Fruit fly (Drosophila melanogaster) whole organism, embryonic: ENCODE data around the gene tws.

Experiments
- ATbp ChIP-seq: fragments of 200-800 bp; sonication (Bioruptor generic); optimal IDR thresholded peaks from 2 replicates; lab custom pipeline; 2017; ENCODE audit warnings: missing biosample characterization, mild to moderate bottlenecking, missing genetic modification characterization, missing genetic modification reagents
- Adf1 ChIP-seq: fragments of 200-800 bp; sonication (Bioruptor generic); IDR thresholded peaks from 2 replicates; pipeline ENCODE4 v1.3.6; 2022; ENCODE audit warnings: missing biosample characterization, missing genetic modification characterization
- BEAF-32 ChIP-seq: fragments of 200-800 bp; sonication (Bioruptor generic); optimal IDR thresholded peaks from 3 replicates; lab custom pipeline; 2017; ENCODE audit warnings: missing biosample characterization, missing genetic modification characterization, mild to moderate bottlenecking, moderate library complexity, missing genetic modification reagents
- CG10209 ChIP-seq: fragments of 200-800 bp; sonication (Bioruptor generic); optimal IDR thresholded peaks from 3 replicates; lab custom pipeline; 2017; ENCODE audit warnings: missing biosample characterization, mild to moderate bottlenecking, missing genetic modification characterization, missing genetic modification reagents
- CG10366 ChIP-seq: fragments of 200-800 bp; sonication (Bioruptor generic); IDR thresholded peaks from 2 replicates; pipeline ENCODE4 v1.3.6; 2022; ENCODE audit warnings: missing biosample characterization, missing genetic modification characterization
- CG10565 ChIP-seq: fragments of 200-800 bp; sonication (Bioruptor generic); optimal IDR thresholded peaks from 3 replicates; lab custom pipeline; 2016; ENCODE audit warnings: missing biosample characterization, mild to moderate bottlenecking, missing genetic modification characterization
- CG12104 ChIP-seq: fragments of 200-800 bp; sonication (Bioruptor generic); optimal IDR thresholded peaks from 3 replicates; lab custom pipeline; 2016; ENCODE audit warnings: missing biosample characterization, missing genetic modification characterization
- CG12659 ChIP-seq: fragments of 200-800 bp; sonication (Bioruptor generic); optimal IDR thresholded peaks from 3 replicates; lab custom pipeline; 2017; ENCODE audit warnings: mild to moderate bottlenecking, missing biosample characterization, missing genetic modification reagents, missing genetic modification characterization
- CG13775 ChIP-seq: fragments of 200-800 bp; sonication (Bioruptor generic); optimal IDR thresholded peaks from 3 replicates; lab custom pipeline; 2017; ENCODE audit warnings: missing biosample characterization, mild to moderate bottlenecking, missing genetic modification characterization
- CG14441 ChIP-seq: fragments of 200-800 bp; sonication (Bioruptor generic); IDR thresholded peaks from 2 replicates; pipeline ENCODE4 v1.3.6; 2022; ENCODE audit warnings: missing biosample characterization, missing genetic modification characterization
- CG15011 ChIP-seq: fragments of 200-800 bp; sonication (Bioruptor generic); optimal IDR thresholded peaks from 3 replicates; lab custom pipeline; 2018; ENCODE audit warnings: missing biosample characterization, mild to moderate bottlenecking, missing genetic modification characterization
- CG15269 ChIP-seq: fragments of 200-800 bp; sonication (Bioruptor generic); optimal IDR thresholded peaks from 2 replicates; lab custom pipeline; 2018; ENCODE audit warnings: missing biosample characterization, mild to moderate bottlenecking, missing genetic modification characterization, moderate library complexity
- CG17361 ChIP-seq: fragments of 200-800 bp; sonication (Bioruptor generic); IDR thresholded peaks from 3 replicates; pipeline ENCODE4 v1.3.6; 2022; ENCODE audit warnings: missing biosample characterization, missing genetic modification characterization
- CG18764 ChIP-seq: fragments of 200-800 bp; sonication (Bioruptor generic); optimal IDR thresholded peaks from 3 replicates; lab custom pipeline; 2016; ENCODE audit warnings: missing biosample characterization, missing genetic modification characterization
- CG31224 ChIP-seq: fragments of 200-800 bp; sonication (Bioruptor generic); IDR thresholded peaks from 2 replicates; pipeline ENCODE4 v1.3.6; 2022; ENCODE audit warnings: missing biosample characterization, missing genetic modification characterization
- CG4424 ChIP-seq: fragments of 200-800 bp; sonication (Bioruptor generic); optimal IDR thresholded peaks from 3 replicates; lab custom pipeline; 2016; ENCODE audit warnings: missing biosample characterization, missing genetic modification characterization
- CG5180 ChIP-seq: fragments of 200-800 bp; sonication (Bioruptor generic); optimal IDR thresholded peaks from 3 replicates; lab custom pipeline; 2017; ENCODE audit warnings: missing biosample characterization, missing genetic modification characterization, mild to moderate bottlenecking, moderate library complexity, missing genetic modification reagents
- CG6813 ChIP-seq: fragments of 200-800 bp; sonication (Bioruptor generic); optimal IDR thresholded peaks from 2 replicates; lab custom pipeline; 2017; ENCODE audit warnings: missing biosample characterization, missing genetic modification characterization, mild to moderate bottlenecking, moderate library complexity, missing genetic modification reagents
- CG7839 ChIP-seq: fragments of 200-800 bp; sonication (Bioruptor generic); optimal IDR thresholded peaks from 3 replicates; lab custom pipeline; 2018; ENCODE audit warnings: missing biosample characterization, mild to moderate bottlenecking, missing genetic modification characterization, moderate library complexity
- CG9817 ChIP-seq: fragments of 200-800 bp; sonication (Bioruptor generic); optimal IDR thresholded peaks from 2 replicates; lab custom pipeline; 2018; ENCODE audit warnings: missing biosample characterization, mild to moderate bottlenecking, missing genetic modification characterization, moderate library complexity
- CG9876 ChIP-seq: fragments of 200-800 bp; sonication (Bioruptor generic); optimal IDR thresholded peaks from 2 replicates; lab custom pipeline; 2016; ENCODE audit warnings: missing biosample characterization, missing genetic modification characterization
- CG9932 ChIP-seq: fragments of 200-800 bp; sonication (Bioruptor generic); IDR thresholded peaks from 2 replicates; pipeline ENCODE4 v1.3.6; 2022; ENCODE audit warnings: missing biosample characterization, missing genetic modification characterization
- CoRest ChIP-seq: fragments of 200-800 bp; sonication (Bioruptor generic); optimal IDR thresholded peaks from 3 replicates; lab custom pipeline; 2018; ENCODE audit warnings: missing biosample characterization, mild to moderate bottlenecking, missing genetic modification characterization, moderate library complexity
- Dbx ChIP-seq: fragments of 200-800 bp; sonication (Bioruptor generic); IDR thresholded peaks from 3 replicates; pipeline ENCODE4 v1.3.6; 2022; ENCODE audit warnings: missing biosample characterization, missing genetic modification characterization
- Eip74EF ChIP-seq, 2 experiments: fragments of 200-800 bp in 1 of 2; fragments of >200 bp in 1 of 2; sonication (Bioruptor generic) in 1 of 2; optimal IDR thresholded peaks; 2 replicates each; lab custom pipeline; 2017 to 2019; ENCODE audit warnings: missing biosample characterization in 2 of 2, missing genetic modification characterization in 2 of 2, mild to moderate bottlenecking in 1 of 2, moderate library complexity in 1 of 2
- H2.0 ChIP-seq: fragments of 200-800 bp; sonication (Bioruptor generic); IDR thresholded peaks from 2 replicates; pipeline ENCODE4 v1.3.6; 2022; ENCODE audit warnings: missing biosample characterization, missing genetic modification characterization
- HHEX ChIP-seq: fragments of 200-800 bp; sonication (Bioruptor generic); optimal IDR thresholded peaks from 3 replicates; lab custom pipeline; 2017; ENCODE audit warnings: missing biosample characterization, mild to moderate bottlenecking, missing genetic modification characterization, missing genetic modification reagents
- HLH3B ChIP-seq: fragments of 200-800 bp; sonication (Bioruptor generic); IDR thresholded peaks from 2 replicates; pipeline ENCODE4 v1.3.6; 2022; ENCODE audit warnings: missing biosample characterization, missing genetic modification characterization
- Myb ChIP-seq: fragments of 200-800 bp; sonication (Bioruptor generic); optimal IDR thresholded peaks from 2 replicates; lab custom pipeline; 2016; ENCODE audit warnings: missing biosample characterization, missing genetic modification characterization
- Ravus ChIP-seq: fragments of 200-800 bp; sonication (Bioruptor generic); IDR thresholded peaks from 2 replicates; pipeline ENCODE4 v1.3.6; 2022; ENCODE audit warnings: missing biosample characterization, missing genetic modification characterization
- Xbp1 ChIP-seq: fragments of 200-800 bp; sonication (Bioruptor generic); optimal IDR thresholded peaks from 3 replicates; lab custom pipeline; 2016; ENCODE audit warnings: missing biosample characterization, mild to moderate bottlenecking, missing genetic modification characterization
- YL-1 ChIP-seq: fragments of 200-800 bp; sonication (Bioruptor generic); optimal IDR thresholded peaks from 3 replicates; lab custom pipeline; 2017; ENCODE audit warnings: missing biosample characterization, mild to moderate bottlenecking, missing genetic modification characterization
- az2 ChIP-seq: fragments of 200-800 bp; sonication (Bioruptor generic); optimal IDR thresholded peaks from 3 replicates; lab custom pipeline; 2016; ENCODE audit warnings: missing biosample characterization, missing genetic modification characterization
- bsh ChIP-seq, 2 experiments: fragments of 200-800 bp; sonication (Bioruptor generic); optimal IDR thresholded peaks; 2 replicates each; lab custom pipeline; 2017 to 2018; ENCODE audit warnings: mild to moderate bottlenecking in 2 of 2, missing biosample characterization in 2 of 2, missing genetic modification characterization in 2 of 2, moderate library complexity in 1 of 2
- cas ChIP-seq: fragments of 200-800 bp; sonication (Bioruptor generic); IDR thresholded peaks from 2 replicates; pipeline ENCODE4 v1.3.6; 2022; ENCODE audit warnings: missing biosample characterization, missing genetic modification characterization
- chn ChIP-seq: fragments of 200-800 bp; sonication (Bioruptor generic); optimal IDR thresholded peaks from 2 replicates; lab custom pipeline; 2016; ENCODE audit warnings: missing biosample characterization, missing genetic modification characterization
- cwo ChIP-seq: fragments of 200-800 bp; sonication (Bioruptor generic); optimal IDR thresholded peaks from 3 replicates; lab custom pipeline; 2017; ENCODE audit warnings: missing biosample characterization, missing genetic modification characterization, mild to moderate bottlenecking, moderate library complexity, missing genetic modification reagents
- fd96Cb ChIP-seq: fragments of 200-800 bp; sonication (Bioruptor generic); optimal IDR thresholded peaks from 2 replicates; lab custom pipeline; 2018; ENCODE audit warnings: missing biosample characterization, mild to moderate bottlenecking, missing genetic modification characterization, moderate library complexity
- grau ChIP-seq: fragments of 200-800 bp; optimal IDR thresholded peaks from 3 replicates; lab custom pipeline; 2019; ENCODE audit warnings: missing biosample characterization, mild to moderate bottlenecking, missing genetic modification characterization, moderate library complexity
- ken ChIP-seq: fragments of 200-800 bp; sonication (Bioruptor generic); IDR thresholded peaks from 3 replicates; pipeline ENCODE4 v1.3.6; 2022; ENCODE audit warnings: missing biosample characterization, missing genetic modification characterization
- mam ChIP-seq: fragments of 200-800 bp; sonication (Bioruptor generic); optimal IDR thresholded peaks from 3 replicates; lab custom pipeline; 2016; ENCODE audit warnings: missing biosample characterization, missing genetic modification characterization
- nerfin-2 ChIP-seq: fragments of 200-800 bp; sonication (Bioruptor generic); IDR thresholded peaks from 2 replicates; pipeline ENCODE4 v1.3.6; 2022; ENCODE audit warnings: missing biosample characterization, missing genetic modification characterization; ENCODE audit not compliant: partially characterized antibody
- scrt ChIP-seq: fragments of 200-800 bp; sonication (Bioruptor generic); optimal IDR thresholded peaks from 2 replicates; lab custom pipeline; 2018; ENCODE audit warnings: missing biosample characterization, mild to moderate bottlenecking, missing genetic modification characterization, moderate library complexity
- sens-2 ChIP-seq: fragments of 200-800 bp; sonication (Bioruptor generic); IDR thresholded peaks from 2 replicates; pipeline ENCODE4 v1.3.6; 2022; ENCODE audit warnings: missing biosample characterization, missing genetic modification characterization
- ssp ChIP-seq: fragments of 200-800 bp; sonication (Bioruptor generic); IDR thresholded peaks from 2 replicates; pipeline ENCODE4 v1.3.6; 2022; ENCODE audit warnings: missing biosample characterization, missing genetic modification characterization
- sug ChIP-seq: fragments of 200-800 bp; optimal IDR thresholded peaks from 2 replicates; lab custom pipeline; 2019; ENCODE audit warnings: missing biosample characterization, mild to moderate bottlenecking, missing genetic modification characterization, moderate library complexity
- toy ChIP-seq: fragments of 200-800 bp; sonication (Bioruptor generic); IDR thresholded peaks from 2 replicates; pipeline ENCODE4 v1.3.6; 2022; ENCODE audit warnings: missing biosample characterization, missing genetic modification characterization
- ttk ChIP-seq: fragments of 200-800 bp; sonication (Bioruptor generic); IDR thresholded peaks from 2 replicates; pipeline ENCODE4 v2.1.2; 2022; ENCODE audit warnings: missing biosample characterization, missing genetic modification characterization
- unc-4 ChIP-seq: fragments of 200-800 bp; sonication (Bioruptor generic); IDR thresholded peaks from 2 replicates; pipeline ENCODE4 v1.3.6; 2022; ENCODE audit warnings: missing biosample characterization, missing genetic modification characterization; ENCODE audit not compliant: partially characterized antibody
- zen ChIP-seq: fragments of 200-800 bp; sonication (Bioruptor generic); optimal IDR thresholded peaks from 3 replicates; lab custom pipeline; 2018; ENCODE audit warnings: missing biosample characterization, mild to moderate bottlenecking, missing genetic modification characterization, moderate library complexity

The tws gene

dm6 chr3R:10130091-10130490 lies 9.5 kb downstream of the tws start (continued):
- TF ChIP-seq CG14441 (GFP tag; lab: Robert Waterston, UW) (peak; percentile 71), bsh (GFP tag; optimal IDR thresholded peaks at IDR 0.05; lab: Kevin White, UChicago) (peak in 1 of 2 experiments; percentile 72), CG13775 (GFP tag; lab: Kevin White, UChicago) (peak; percentile 43), HLH3B (peak; percentile 64), CG12659 (GFP tag; lab: Kevin White, UChicago) (peak; percentile 45), CG10209 (GFP tag; lab: Kevin White, UChicago) (peak; percentile 26), ttk (GFP tag; lab: Robert Waterston, UW) (peak; percentile 61), ssp (GFP tag; lab: Robert Waterston, UW) (no peak; the same call in 1 of the 2 replicates), CG18764 (peak; percentile 43), ATbp (GFP tag; lab: Kevin White, UChicago) (peak; percentile 30), BEAF-32 (GFP tag; lab: Kevin White, UChicago) (no peak), CG17361 (peak; percentile 69), Myb (GFP tag; lab: Kevin White, UChicago) (peak; percentile 8), CG15269 (tag; lab: Kevin White, UChicago) (peak; percentile 76), CG9932 (GFP tag; lab: Robert Waterston, UW) (peak; percentile 52), toy (GFP tag; lab: Robert Waterston, UW) (no peak), CG4424 (peak; percentile 46), CG12104 (GFP tag; lab: Kevin White, UChicago) (no peak), HHEX (GFP tag; lab: Kevin White, UChicago) (peak; percentile 58), Ravus (GFP tag; lab: Robert Waterston, UW) (no peak), H2.0 (GFP tag; lab: Robert Waterston, UW) (peak; percentile 48), zen (tag; lab: Kevin White, UChicago) (no peak), CG10366 (GFP tag; lab: Robert Waterston, UW) (peak; percentile 66), mam (GFP tag; lab: Kevin White, UChicago) (peak; percentile 29), nerfin-2 (GFP tag; lab: Robert Waterston, UW) (no peak), CG7839 (tag; lab: Kevin White, UChicago) (peak; percentile 76), cwo (peak; percentile 64), Eip74EF (GFP tag; optimal IDR thresholded peaks at IDR 0.05; lab: Kevin White, UChicago) (peak in 1 of 2 experiments; percentile 9), cas (GFP tag; lab: Robert Waterston, UW) (peak; percentile 51; the same call in 1 of the 2 replicates), fd96Cb (tag; lab: Kevin White, UChicago) (peak; percentile 43), Adf1 (GFP tag; lab: Robert Waterston, UW) (peak; percentile 38; the same call in 1 of the 2 replicates), ken (GFP tag; lab: Robert Waterston, UW) (no peak), Dbx (GFP tag; lab: Robert Waterston, UW) (peak; percentile 81), CoRest (tag; lab: Kevin White, UChicago) (peak; percentile 56), sens-2 (GFP tag; lab: Robert Waterston, UW) (no peak), CG5180 (peak; percentile 11), CG10565 (GFP tag; lab: Kevin White, UChicago) (no peak), CG31224 (GFP tag; lab: Robert Waterston, UW) (no peak), chn (GFP tag; lab: Kevin White, UChicago) (peak; percentile 14), az2 (GFP tag; lab: Kevin White, UChicago) (peak; percentile 55), scrt (GFP tag; lab: Kevin White, UChicago) (peak; percentile 53), sug (tag; lab: Kevin White, UChicago) (peak; percentile 33), CG15011 (GFP tag; lab: Kevin White, UChicago) (peak; percentile 37), CG9876 (GFP tag; lab: Kevin White, UChicago) (no peak), Xbp1 (GFP tag; lab: Kevin White, UChicago) (peak; percentile 34), YL-1 (GFP tag; lab: Kevin White, UChicago) (no peak), unc-4 (no peak), CG6813 (GFP tag; lab: Kevin White, UChicago) (peak; percentile 46), CG9817 (peak; percentile 66), grau (tag; lab: Kevin White, UChicago) (peak; percentile 73)
